Fruit fly (Drosophila melanogaster) whole organism, embryonic: ENCODE data around the gene CG9550.

Experiments used
- Bdp1 ChIP-seq: fragments of 200-800 bp; sonication (Bioruptor generic); optimal IDR thresholded peaks from 3 replicates; lab custom pipeline; 2016; ENCODE audit warnings: missing biosample characterization, missing genetic modification characterization
- CG10321 ChIP-seq: fragments of 200-800 bp; sonication (Bioruptor generic); IDR thresholded peaks from 2 replicates; pipeline ENCODE4 v1.3.6; 2022; ENCODE audit warnings: missing biosample characterization, missing genetic modification characterization
- CG12104 ChIP-seq: fragments of 200-800 bp; sonication (Bioruptor generic); optimal IDR thresholded peaks from 3 replicates; lab custom pipeline; 2016; ENCODE audit warnings: missing biosample characterization, missing genetic modification characterization
- CG12219 ChIP-seq: fragments of 200-800 bp; sonication (Bioruptor generic); optimal IDR thresholded peaks from 3 replicates; lab custom pipeline; 2018; ENCODE audit warnings: missing biosample characterization, mild to moderate bottlenecking, missing genetic modification characterization
- CG13624 ChIP-seq: fragments of 200-800 bp; sonication (Bioruptor generic); optimal IDR thresholded peaks from 2 replicates; lab custom pipeline; 2016; ENCODE audit warnings: missing biosample characterization, missing genetic modification characterization
- CG15514 ChIP-seq: fragments of 200-800 bp; sonication (Bioruptor generic); optimal IDR thresholded peaks from 3 replicates; lab custom pipeline; 2017; ENCODE audit warnings: missing biosample characterization, missing genetic modification characterization, mild to moderate bottlenecking, moderate library complexity, missing genetic modification reagents
- CG16813 ChIP-seq: fragments of 200-800 bp; sonication (Bioruptor generic); IDR thresholded peaks from 3 replicates; pipeline ENCODE4 v1.3.6; 2022; ENCODE audit warnings: missing biosample characterization, missing genetic modification characterization; ENCODE audit not compliant: partially characterized antibody
- CG17361 ChIP-seq: fragments of 200-800 bp; sonication (Bioruptor generic); IDR thresholded peaks from 3 replicates; pipeline ENCODE4 v1.3.6; 2022; ENCODE audit warnings: missing biosample characterization, missing genetic modification characterization
- CG2199 ChIP-seq: fragments of 200-800 bp; sonication (Bioruptor generic); IDR thresholded peaks from 3 replicates; pipeline ENCODE4 v1.3.6; 2022; ENCODE audit warnings: missing biosample characterization, missing genetic modification characterization
- CG4424 ChIP-seq: fragments of 200-800 bp; sonication (Bioruptor generic); optimal IDR thresholded peaks from 3 replicates; lab custom pipeline; 2016; ENCODE audit warnings: missing biosample characterization, missing genetic modification characterization
- CG6683 ChIP-seq: fragments of 200-800 bp; sonication (Bioruptor generic); optimal IDR thresholded peaks from 2 replicates; lab custom pipeline; 2017; ENCODE audit warnings: missing biosample characterization, mild to moderate bottlenecking, missing genetic modification characterization, missing genetic modification reagents
- CG7372 ChIP-seq: fragments of 200-800 bp; sonication (Bioruptor generic); IDR thresholded peaks from 2 replicates; pipeline ENCODE4 v1.3.6; 2022; ENCODE audit warnings: missing biosample characterization, missing genetic modification characterization
- CG8290 ChIP-seq, 3 experiments: fragments of 200-800 bp; sonication (Bioruptor generic); optimal IDR thresholded peaks; 2 replicates each; lab custom pipeline; 2016 to 2019; ENCODE audit warnings: missing biosample characterization in 3 of 3, missing genetic modification characterization in 3 of 3, mild to moderate bottlenecking in 2 of 3, moderate library complexity in 1 of 3
- Dbx ChIP-seq: fragments of 200-800 bp; sonication (Bioruptor generic); IDR thresholded peaks from 3 replicates; pipeline ENCODE4 v1.3.6; 2022; ENCODE audit warnings: missing biosample characterization, missing genetic modification characterization
- Deaf1 ChIP-seq: fragments of 200-800 bp; optimal IDR thresholded peaks from 3 replicates; lab custom pipeline; 2019; ENCODE audit warnings: missing biosample characterization, mild to moderate bottlenecking, missing genetic modification characterization, moderate library complexity
- Dll ChIP-seq: fragments of 200-800 bp; sonication (Bioruptor generic); IDR thresholded peaks from 4 replicates; pipeline ENCODE4 v1.3.6; 2022; ENCODE audit warnings: missing biosample characterization, missing genetic modification characterization; ENCODE audit not compliant: partially characterized antibody
- Gug ChIP-seq: fragments of 200-800 bp; sonication (Bioruptor generic); IDR thresholded peaks from 4 replicates; pipeline ENCODE4 v1.3.6; 2022; ENCODE audit warnings: missing biosample characterization, missing genetic modification characterization
- Hey ChIP-seq: fragments of 200-800 bp; sonication (Bioruptor generic); optimal IDR thresholded peaks from 3 replicates; lab custom pipeline; 2018; ENCODE audit warnings: missing biosample characterization, mild to moderate bottlenecking, missing genetic modification characterization
- Hr78 ChIP-seq, 2 experiments: fragments of 200-800 bp in 1 of 2; fragments of >200 bp in 1 of 2; sonication (Bioruptor generic) in 1 of 2; optimal IDR thresholded peaks; 2 replicates each; lab custom pipeline; 2017 to 2019; ENCODE audit warnings: missing biosample characterization in 2 of 2, missing genetic modification characterization in 2 of 2, mild to moderate bottlenecking in 1 of 2, moderate library complexity in 1 of 2
- Med ChIP-seq: fragments of 200-800 bp; sonication (Bioruptor generic); peaks from one replicate; lab custom pipeline; 2016; ENCODE audit warnings: missing biosample characterization, missing genetic modification characterization, mild to moderate bottlenecking, inconsistent platforms, moderate library complexity
- NC2β ChIP-seq: fragments of 200-800 bp; sonication (Bioruptor generic); optimal IDR thresholded peaks from 2 replicates; lab custom pipeline; 2016; ENCODE audit warnings: missing biosample characterization, missing genetic modification characterization
- Nf-YB ChIP-seq: fragments of 200-800 bp; sonication (Bioruptor generic); optimal IDR thresholded peaks from 3 replicates; lab custom pipeline; 2019; ENCODE audit warnings: missing biosample characterization, mild to moderate bottlenecking, missing genetic modification characterization, moderate library complexity
- Rfx ChIP-seq: fragments of 200-800 bp; sonication (Bioruptor generic); IDR thresholded peaks from 2 replicates; pipeline ENCODE4 v1.3.6; 2022; ENCODE audit warnings: missing biosample characterization, missing genetic modification characterization
- Trl ChIP-seq, 3 experiments: fragments of >200 bp in 2 of 3; fragments of 200-800 bp in 1 of 3; sonication (Bioruptor generic) in 1 of 3; optimal IDR thresholded peaks; 2 replicates in 1 of 3; 3 replicates in 2 of 3; lab custom pipeline; 2016 to 2017; ENCODE audit warnings: missing biosample characterization in 1 of 3, missing genetic modification characterization in 1 of 3
- amos ChIP-seq: fragments of 200-800 bp; sonication (Bioruptor generic); IDR thresholded peaks from 2 replicates; pipeline ENCODE4 v1.3.6; 2022; ENCODE audit warnings: missing biosample characterization, missing genetic modification characterization; ENCODE audit not compliant: partially characterized antibody
- br ChIP-seq: fragments of >200 bp; optimal IDR thresholded peaks from 2 replicates; lab custom pipeline; 2017
- bsh ChIP-seq, 2 experiments: fragments of 200-800 bp; sonication (Bioruptor generic); optimal IDR thresholded peaks; 2 replicates each; lab custom pipeline; 2017 to 2018; ENCODE audit warnings: mild to moderate bottlenecking in 2 of 2, missing biosample characterization in 2 of 2, missing genetic modification characterization in 2 of 2, moderate library complexity in 1 of 2
- cato ChIP-seq: fragments of 200-800 bp; sonication (Bioruptor generic); optimal IDR thresholded peaks from 2 replicates; lab custom pipeline; 2016; ENCODE audit warnings: missing biosample characterization, missing genetic modification characterization, borderline replicate concordance
- crol ChIP-seq: fragments of 200-800 bp; sonication (Bioruptor generic); IDR thresholded peaks from 2 replicates; pipeline ENCODE4 v1.3.6; 2022; ENCODE audit warnings: missing biosample characterization, missing genetic modification characterization
- dan ChIP-seq: fragments of 200-800 bp; sonication (Bioruptor generic); IDR thresholded peaks from 2 replicates; pipeline ENCODE4 v1.3.6; 2022; ENCODE audit warnings: missing biosample characterization, missing genetic modification characterization
- en ChIP-seq: fragments of 200-800 bp; sonication (Bioruptor generic); optimal IDR thresholded peaks from 2 replicates; lab custom pipeline; 2016; ENCODE audit warnings: missing biosample characterization, missing genetic modification characterization
- ewg ChIP-seq: fragments of 200-800 bp; sonication (Bioruptor generic); optimal IDR thresholded peaks from 3 replicates; lab custom pipeline; 2017; ENCODE audit warnings: mild to moderate bottlenecking, missing biosample characterization, missing genetic modification reagents, missing genetic modification characterization
- hb ChIP-seq: fragments of 200-800 bp; sonication (Bioruptor generic); IDR thresholded peaks from 3 replicates; pipeline ENCODE4 v1.3.6; 2022; ENCODE audit warnings: missing biosample characterization, missing genetic modification characterization; ENCODE audit not compliant: partially characterized antibody
- insv ChIP-seq, 2 experiments: fragments of 200-800 bp; sonication (Bioruptor generic); optimal IDR thresholded peaks; 3 replicates each; lab custom pipeline; 2016 to 2018; ENCODE audit warnings: missing biosample characterization in 2 of 2, missing genetic modification characterization in 2 of 2
- kay ChIP-seq: fragments of 200-800 bp; sonication (Bioruptor generic); optimal IDR thresholded peaks from 2 replicates; lab custom pipeline; 2016; ENCODE audit warnings: missing biosample characterization, missing genetic modification characterization
- ken ChIP-seq: fragments of 200-800 bp; sonication (Bioruptor generic); IDR thresholded peaks from 3 replicates; pipeline ENCODE4 v1.3.6; 2022; ENCODE audit warnings: missing biosample characterization, missing genetic modification characterization
- kni ChIP-seq: fragments of 200-800 bp; sonication (Bioruptor generic); optimal IDR thresholded peaks from 3 replicates; lab custom pipeline; 2017; ENCODE audit warnings: mild to moderate bottlenecking, missing biosample characterization, missing genetic modification reagents, missing genetic modification characterization
- mam ChIP-seq: fragments of 200-800 bp; sonication (Bioruptor generic); optimal IDR thresholded peaks from 3 replicates; lab custom pipeline; 2016; ENCODE audit warnings: missing biosample characterization, missing genetic modification characterization
- nmo ChIP-seq: fragments of 200-800 bp; sonication (Bioruptor generic); optimal IDR thresholded peaks from 2 replicates; lab custom pipeline; 2018; ENCODE audit warnings: missing biosample characterization, mild to moderate bottlenecking, missing genetic modification characterization, moderate library complexity
- odd ChIP-seq: fragments of 200-800 bp; sonication (Bioruptor generic); optimal IDR thresholded peaks from 2 replicates; lab custom pipeline; 2017; ENCODE audit warnings: missing biosample characterization, mild to moderate bottlenecking, missing genetic modification characterization
- pho ChIP-seq: fragments of 200-800 bp; sonication (Bioruptor generic); optimal IDR thresholded peaks from 2 replicates; lab custom pipeline; 2016; ENCODE audit warnings: missing biosample characterization, missing genetic modification characterization
- pros ChIP-seq: fragments of 200-800 bp; sonication (Bioruptor generic); optimal IDR thresholded peaks from 3 replicates; lab custom pipeline; 2019; ENCODE audit warnings: missing biosample characterization, mild to moderate bottlenecking, missing genetic modification characterization, moderate library complexity
- stwl ChIP-seq: fragments of 200-800 bp; sonication (Bioruptor generic); optimal IDR thresholded peaks from 3 replicates; lab custom pipeline; 2018; ENCODE audit warnings: missing biosample characterization, mild to moderate bottlenecking, missing genetic modification characterization, moderate library complexity
- tin ChIP-seq: fragments of 200-800 bp; sonication (Bioruptor generic); optimal IDR thresholded peaks from 3 replicates; lab custom pipeline; 2016; ENCODE audit warnings: missing biosample characterization, missing genetic modification characterization
- twi ChIP-seq: fragments of 200-800 bp; optimal IDR thresholded peaks from 2 replicates; lab custom pipeline; 2019; ENCODE audit warnings: missing biosample characterization, mild to moderate bottlenecking, missing genetic modification characterization, moderate library complexity
- vvl ChIP-seq: fragments of 200-800 bp; sonication (Bioruptor generic); IDR thresholded peaks from 2 replicates; pipeline ENCODE4 v1.3.6; 2022; ENCODE audit warnings: missing biosample characterization, missing genetic modification characterization
- zf30C ChIP-seq: fragments of 200-800 bp; sonication (Bioruptor generic); optimal IDR thresholded peaks from 3 replicates; lab custom pipeline; 2018; ENCODE audit warnings: missing biosample characterization, mild to moderate bottlenecking, missing genetic modification characterization

CG9550 gene

dm6 chr2L:6526996-6527395 is 30.1 kb downstream of the CG9550 start (continued):
- TF ChIP-seq CG7372 (no peak), CG6683 (GFP tag; lab: Kevin White, UChicago) (no peak), CG13624 (peak; percentile 21), dan (no peak), pho (GFP tag; lab: Kevin White, UChicago) (peak; percentile 31), CG12219 (no peak), Trl (optimal IDR thresholded peaks at IDR 0.05; lab: Kevin White, UChicago) (no peak), Trl (GFP tag; optimal IDR thresholded peaks at IDR 0.05; lab: Kevin White, UChicago) (peak; percentile 3), kay (peak; percentile 42), odd (GFP tag; lab: Kevin White, UChicago) (no peak), stwl (tag; lab: Kevin White, UChicago) (peak; percentile 78), bsh (GFP tag; optimal IDR thresholded peaks at IDR 0.05; lab: Kevin White, UChicago) (no peak), insv (GFP tag; optimal IDR thresholded peaks at IDR 0.05; lab: Kevin White, UChicago) (peak in 1 of 2 experiments; percentile 57), CG8290 (GFP tag; optimal IDR thresholded peaks at IDR 0.05; lab: Kevin White, UChicago) (peak; percentile 37), CG8290 (tag; optimal IDR thresholded peaks at IDR 0.05; lab: Kevin White, UChicago) (no peak), mam (GFP tag; lab: Kevin White, UChicago) (peak; percentile 12), nmo (GFP tag; lab: Kevin White, UChicago) (peak; percentile 15), Hr78 (GFP tag; optimal IDR thresholded peaks at IDR 0.05; lab: Kevin White, UChicago) (no peak), CG15514 (peak; percentile 11), Dbx (GFP tag; lab: Robert Waterston, UW) (peak; percentile 36; the same call in 1 of the 3 replicates), Rfx (GFP tag; lab: Robert Waterston, UW) (peak; percentile 31; the same call in 1 of the 2 replicates)

dm6 chr2L:6530952-6531512 is 34.2 kb downstream of the CG9550 start:
- TF ChIP-seq cato (no peak), Deaf1 (tag; lab: Kevin White, UChicago) (peak; percentile 20), tin (GFP tag; lab: Kevin White, UChicago) (peak; percentile 10), zf30C (peak; percentile 57), kni (peak; percentile 19), br (lab: Kevin White, UChicago) (no peak), crol (GFP tag; lab: Robert Waterston, UW) (peak; percentile 51), en (no peak), CG2199 (GFP tag; lab: Robert Waterston, UW) (0 out of 3 replicates have a peak, but pooled peaks have one; percentile 59), twi (peak; percentile 93), pros (peak; percentile 75), CG10321 (0 out of 2 replicates have a peak, but pooled peaks have one; percentile 11)

DNA sequence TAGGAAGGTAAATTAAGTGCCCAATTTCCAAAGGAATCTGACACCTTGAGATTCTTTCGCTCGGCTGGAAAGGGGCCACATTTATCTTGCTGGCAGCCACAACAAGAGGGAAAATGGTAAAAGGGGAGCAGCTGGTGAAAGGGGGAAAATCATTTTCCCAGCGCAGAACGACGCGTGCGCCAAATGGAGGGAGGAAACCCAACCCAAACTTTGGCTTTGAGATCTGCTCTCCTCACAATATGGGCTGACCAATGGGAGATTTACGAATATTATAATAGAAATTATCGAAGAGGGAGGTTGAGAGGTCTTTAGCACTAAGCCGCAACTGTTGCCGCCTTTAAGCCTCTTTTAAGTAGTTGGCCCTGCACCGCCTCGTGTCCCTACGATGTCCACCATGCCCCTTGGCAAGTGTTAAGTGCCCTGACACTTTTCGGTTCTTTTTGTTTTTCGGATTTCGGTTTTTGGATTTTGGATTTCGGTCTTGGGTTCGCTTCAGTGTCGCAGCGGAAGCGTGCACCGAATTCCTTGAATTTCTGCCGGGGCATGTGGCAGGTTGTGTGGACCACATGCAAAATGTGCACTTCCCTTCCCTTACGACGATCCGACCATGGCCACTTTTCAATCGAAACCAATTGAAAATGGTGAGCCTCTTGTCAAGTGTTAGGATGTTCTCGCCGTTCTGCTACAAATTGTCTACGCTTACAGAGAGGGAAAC is 35.3 kb downstream of the CG9550 start:
- TF ChIP-seq amos (GFP tag; lab: Robert Waterston, UW): 0 out of 2 replicates have a peak, but pooled peaks have one; percentile 5
- TF ChIP-seq odd (GFP tag; lab: Kevin White, UChicago): no peak
- TF ChIP-seq CG4424 (GFP tag; lab: Kevin White, UChicago): no peak
- no peak for TF ChIP-seq CG17361 (GFP tag; lab: Robert Waterston, UW)
- TF ChIP-seq CG12104 (GFP tag; lab: Kevin White, UChicago): no peak
- TF ChIP-seq Med (GFP tag; lab: Kevin White, UChicago): peak; percentile 49
- no peak for TF ChIP-seq Hey (tag; lab: Kevin White, UChicago)
- no peak for TF ChIP-seq hb
- no peak for TF ChIP-seq NC2β (GFP tag; lab: Kevin White, UChicago)
- TF ChIP-seq CG16813 (GFP tag; lab: Robert Waterston, UW): 0 out of 3 replicates have a peak, but pooled peaks have one; percentile 19
- no peak for TF ChIP-seq Gug (GFP tag; lab: Robert Waterston, UW)
- TF ChIP-seq ewg (GFP tag; lab: Kevin White, UChicago): peak; percentile 24
- TF ChIP-seq Bdp1 (GFP tag; lab: Kevin White, UChicago): no peak
- no peak for TF ChIP-seq Dll (GFP tag; lab: Robert Waterston, UW)
- no peak for TF ChIP-seq vvl (GFP tag; lab: Robert Waterston, UW)
- TF ChIP-seq ken (GFP tag; lab: Robert Waterston, UW): no peak
- TF ChIP-seq Nf-YB (GFP tag; lab: Kevin White, UChicago): peak; percentile 77
